Worm (Caenorhabditis elegans) whole organism, midembryonic: ENCODE measurements around the gene pafo-1.

Experiments
- T22C8.4 ChIP-seq: fragments of 200-800 bp; sonication (Bioruptor generic); IDR thresholded peaks from 2 replicates; pipeline ENCODE4 v1.3.6; 2022; ENCODE audit warnings: missing genetic modification characterization, missing compliant biosample characterization
- cog-1 ChIP-seq: sonication (generic microtip); optimal IDR thresholded peaks from 2 replicates; lab custom pipeline; 2016; ENCODE audit warnings: missing genetic modification characterization, missing compliant biosample characterization
- flt-1 ChIP-seq: fragments of 200-800 bp; sonication (Bioruptor generic); IDR thresholded peaks from 2 replicates; pipeline ENCODE4 v1.3.6; 2022; ENCODE audit warnings: missing genetic modification characterization, missing compliant biosample characterization
- klf-2 ChIP-seq: fragments of 200-800 bp; sonication (Bioruptor generic); conservative IDR thresholded peaks from 2 replicates; pipeline ENCODE4 v1.3.6; 2022; ENCODE audit warnings: missing genetic modification reagents, missing genetic modification characterization, missing compliant biosample characterization
- med-1 ChIP-seq: sonication (generic microtip); optimal IDR thresholded peaks from 2 replicates; lab custom pipeline; 2017; ENCODE audit warnings: missing genetic modification characterization, mild to moderate bottlenecking, missing compliant biosample characterization, antibody characterized with exemption, missing genetic modification reagents; ENCODE audit not compliant: insufficient read depth
- ref-1 ChIP-seq: fragments of 200-800 bp; sonication (Bioruptor generic); conservative IDR thresholded peaks from 2 replicates; pipeline ENCODE4 v1.3.6; 2022; ENCODE audit warnings: missing genetic modification reagents, missing genetic modification characterization, missing compliant biosample characterization
- tab-1 ChIP-seq: fragments of 200-800 bp; sonication (Bioruptor generic); IDR thresholded peaks from 2 replicates; pipeline ENCODE4 v1.3.6; 2022; ENCODE audit warnings: missing genetic modification characterization, missing compliant biosample characterization
- ztf-23 ChIP-seq: fragments of 200-800 bp; sonication (Bioruptor generic); IDR thresholded peaks from 2 replicates; pipeline ENCODE4 v1.3.6; 2022; ENCODE audit warnings: missing genetic modification reagents, missing genetic modification characterization, missing compliant biosample characterization
- ztf-29 ChIP-seq: fragments of 200-800 bp; sonication (Bioruptor generic); IDR thresholded peaks from 2 replicates; pipeline ENCODE4 v1.3.6; 2022; ENCODE audit warnings: missing genetic modification reagents, missing genetic modification characterization, missing compliant biosample characterization

DNA sequence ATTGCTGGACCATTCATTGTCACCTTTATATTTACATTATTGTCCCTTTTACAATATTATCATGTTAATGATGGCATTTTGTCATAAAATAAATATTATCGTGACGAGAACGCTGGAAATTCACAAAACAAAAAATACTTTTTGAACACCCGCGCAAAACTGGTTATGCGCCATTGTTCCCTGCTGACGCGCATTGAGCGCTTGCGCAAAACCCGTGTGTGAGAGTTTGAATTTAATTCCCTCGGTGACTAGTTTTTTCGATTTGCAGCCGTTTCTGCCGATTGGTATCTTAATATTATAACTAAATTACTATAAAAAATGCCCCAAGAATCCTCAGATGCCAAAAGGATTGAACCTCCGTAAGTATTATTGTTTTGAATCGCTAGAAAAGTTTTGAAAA lies at the start of gene pafo-1:
- peak; percentile 78 for TF ChIP-seq ztf-23 (GFP tag; lab: Robert Waterston, UW)
- peak; percentile 27 for TF ChIP-seq med-1 (GFP tag; lab: Kevin White, UChicago)
- TF ChIP-seq flt-1: peak; percentile 67; the same call in 1 of the 2 replicates
- TF ChIP-seq tab-1 (GFP tag; lab: Robert Waterston, UW): peak; percentile 30; the same call in 1 of the 2 replicates
- no peak; the same call in 1 of the 2 replicates for TF ChIP-seq T22C8.4 (GFP tag; lab: Robert Waterston, UW)
- no peak for TF ChIP-seq klf-2 (GFP tag; lab: Robert Waterston, UW)
- TF ChIP-seq ztf-29: no peak
- TF ChIP-seq cog-1 (tag; lab: Kevin White, UChicago): peak; percentile 52
- no peak for TF ChIP-seq ref-1 (GFP tag; lab: Robert Waterston, UW)
